Fruit fly (Drosophila melanogaster): ENCODE measurements around the gene CG42541.
A peak's percentile ranks its signal among the peaks of the same experiment; 100 is the strongest.

Gene CG42541

dm6 chrX:3887606-3888216, 42.7 kb downstream of the CG42541 start:
- TF ChIP-seq br (GFP tag; optimal IDR thresholded peaks at IDR 0.05) = no peak
- TF ChIP-seq fru (GFP tag; optimal IDR thresholded peaks at IDR 0.05) = no peak
- no peak for TF ChIP-seq lola (GFP tag; optimal IDR thresholded peaks at IDR 0.05)
- no peak for TF ChIP-seq GATAd (GFP tag; optimal IDR thresholded peaks at IDR 0.05)
- no peak for TF ChIP-seq pan (optimal IDR thresholded peaks at IDR 0.05)

dm6 chrX:3886751-3887150, 43.6 kb downstream of the CG42541 start:
- TF ChIP-seq Hr78 (GFP tag; optimal IDR thresholded peaks at IDR 0.05) = no peak
- TF ChIP-seq Hr83 (GFP tag; optimal IDR thresholded peaks at IDR 0.05; ENCODE audit: poor library complexity, severe bottlenecking) = no peak
- no peak for TF ChIP-seq Hnf4 (GFP tag; optimal IDR thresholded peaks at IDR 0.05)
- no peak for TF ChIP-seq dmrt93B (GFP tag; optimal IDR thresholded peaks at IDR 0.05)
- TF ChIP-seq Myc (optimal IDR thresholded peaks at IDR 0.05) = no peak
- TF ChIP-seq fru (GFP tag; optimal IDR thresholded peaks at IDR 0.05) = no peak
- TF ChIP-seq rgr (GFP tag; optimal IDR thresholded peaks at IDR 0.05) = no peak
- no peak for TF ChIP-seq Sp1 (GFP tag; optimal IDR thresholded peaks at IDR 0.05)
- no peak for TF ChIP-seq HLH106 (tag; optimal IDR thresholded peaks at IDR 0.05)
- TF ChIP-seq OdsH (GFP tag; optimal IDR thresholded peaks at IDR 0.05) = no peak
- TF ChIP-seq dl (GFP tag; optimal IDR thresholded peaks at IDR 0.05; ENCODE audit: insufficient read depth in 1 of 2, partially characterized antibody in 2 of 2) = no peak
- no peak for TF ChIP-seq CrebA (GFP tag; optimal IDR thresholded peaks at IDR 0.05; ENCODE audit: borderline replicate concordance)

dm6 chrX:3883904-3884303, 46.5 kb downstream of the CG42541 start, which contains the start of gene CG15239:
CG15239 (plus strand) TSS chrX:3884168.
- no peak for TF ChIP-seq rgr (GFP tag; optimal IDR thresholded peaks at IDR 0.05)
- TF ChIP-seq Hnf4 (GFP tag; optimal IDR thresholded peaks at IDR 0.05) = no peak
- no peak for TF ChIP-seq GATAd (GFP tag; optimal IDR thresholded peaks at IDR 0.05)
- no peak for TF ChIP-seq Vsx2 (GFP tag; optimal IDR thresholded peaks at IDR 0.05; ENCODE audit: partially characterized antibody)
- no peak for TF ChIP-seq dsf (GFP tag; optimal IDR thresholded peaks at IDR 0.05; ENCODE audit: borderline replicate concordance)
- no peak for TF ChIP-seq CrebA (GFP tag; optimal IDR thresholded peaks at IDR 0.05; ENCODE audit: borderline replicate concordance)
- no peak for TF ChIP-seq HLH106 (tag; optimal IDR thresholded peaks at IDR 0.05)
- no peak for TF ChIP-seq usp (GFP tag; optimal IDR thresholded peaks at IDR 0.05)
- TF ChIP-seq dl (GFP tag; optimal IDR thresholded peaks at IDR 0.05; ENCODE audit: insufficient read depth in 1 of 2, partially characterized antibody in 2 of 2) = no peak
- no peak for TF ChIP-seq sv (GFP tag; optimal IDR thresholded peaks at IDR 0.05)
- no peak for TF ChIP-seq Rel (GFP tag; optimal IDR thresholded peaks at IDR 0.05)
- no peak for TF ChIP-seq Rel (tag; optimal IDR thresholded peaks at IDR 0.05)
- no peak for TF ChIP-seq Hr78 (GFP tag; optimal IDR thresholded peaks at IDR 0.05)
- no peak for TF ChIP-seq Myc (optimal IDR thresholded peaks at IDR 0.05)
- TF ChIP-seq tai (GFP tag; optimal IDR thresholded peaks at IDR 0.05) = no peak
- TF ChIP-seq brk (GFP tag; optimal IDR thresholded peaks at IDR 0.05) = no peak
- no peak for TF ChIP-seq foxo (GFP tag; optimal IDR thresholded peaks at IDR 0.05)

dm6 chrX:3880645-3881316, 49.6 kb downstream of the CG42541 start, which contains the start of gene VhaAC39-1:
VhaAC39-1 (plus strand) TSS chrX:3880748.
- no peak for TF ChIP-seq Hr78 (GFP tag; optimal IDR thresholded peaks at IDR 0.05)
- TF ChIP-seq Rel (GFP tag; optimal IDR thresholded peaks at IDR 0.05) = no peak
- peak; percentile 43 for TF ChIP-seq Rel (tag; optimal IDR thresholded peaks at IDR 0.05)
- peak; percentile 17 for TF ChIP-seq HLH106 (tag; optimal IDR thresholded peaks at IDR 0.05)
- TF ChIP-seq tai (GFP tag; optimal IDR thresholded peaks at IDR 0.05) = no peak
- TF ChIP-seq N (GFP tag; optimal IDR thresholded peaks at IDR 0.05) = peak; percentile 17

dm6 chrX:3874949-3875348, 55.4 kb downstream of the CG42541 start:
- TF ChIP-seq dmrt93B (GFP tag; optimal IDR thresholded peaks at IDR 0.05) = no peak

- TF ChIP-seq dsf (GFP tag; optimal IDR thresholded peaks at IDR 0.05; ENCODE audit: borderline replicate concordance) = no peak
- no peak for TF ChIP-seq Mio (GFP tag; optimal IDR thresholded peaks at IDR 0.05)
- no peak for TF ChIP-seq Abd-B (GFP tag; optimal IDR thresholded peaks at IDR 0.05)
- TF ChIP-seq HLH106 (tag; optimal IDR thresholded peaks at IDR 0.05) = no peak
- TF ChIP-seq N (GFP tag; optimal IDR thresholded peaks at IDR 0.05) = no peak
- TF ChIP-seq pan (optimal IDR thresholded peaks at IDR 0.05) = no peak
- TF ChIP-seq dl (GFP tag; optimal IDR thresholded peaks at IDR 0.05; ENCODE audit: insufficient read depth in 1 of 2, partially characterized antibody in 2 of 2) = no peak
- TF ChIP-seq Hr83 (GFP tag; optimal IDR thresholded peaks at IDR 0.05; ENCODE audit: poor library complexity, severe bottlenecking) = no peak
- no peak for TF ChIP-seq br (GFP tag; optimal IDR thresholded peaks at IDR 0.05)
- no peak for TF ChIP-seq woc (GFP tag; optimal IDR thresholded peaks at IDR 0.05)
- no peak for TF ChIP-seq Sp1 (GFP tag; optimal IDR thresholded peaks at IDR 0.05)
- no peak for TF ChIP-seq Dfd (GFP tag; optimal IDR thresholded peaks at IDR 0.05)
- no peak for TF ChIP-seq GATAd (GFP tag; optimal IDR thresholded peaks at IDR 0.05)
- TF ChIP-seq sv (GFP tag; optimal IDR thresholded peaks at IDR 0.05) = no peak
- no peak for TF ChIP-seq fru (GFP tag; optimal IDR thresholded peaks at IDR 0.05)
- no peak for TF ChIP-seq sage (GFP tag; optimal IDR thresholded peaks at IDR 0.05)
- TF ChIP-seq Rel (GFP tag; optimal IDR thresholded peaks at IDR 0.05) = no peak
- TF ChIP-seq Rel (tag; optimal IDR thresholded peaks at IDR 0.05) = no peak
Measured at dm6 chrX:3874452-3874851, 55.9 kb downstream of the CG42541 start.

Data from whole organism, wandering third instar larva.